Fruit fly (Drosophila melanogaster): ENCODE measurements around the gene PRL-1.

- TF ChIP-seq h (GFP tag; optimal IDR thresholded peaks at IDR 0.05) (peak; percentile 1), lola (GFP tag; optimal IDR thresholded peaks at IDR 0.05) (no peak), Mio (GFP tag; optimal IDR thresholded peaks at IDR 0.05) (no peak), fru (GFP tag; optimal IDR thresholded peaks at IDR 0.05) (no peak), psq (GFP tag; optimal IDR thresholded peaks at IDR 0.05) (peak; percentile 53), CG9705 (GFP tag; optimal IDR thresholded peaks at IDR 0.05) (no peak), woc (GFP tag; optimal IDR thresholded peaks at IDR 0.05) (no peak), GATAd (GFP tag; optimal IDR thresholded peaks at IDR 0.05) (no peak)
These were observed 1.9 kb downstream of the PRL-1 start for dm6 chr2L:16255232-16256117.

Data from whole organism, wandering third instar larva.